Worm (Caenorhabditis elegans) whole organism, late embryonic: ENCODE data around the gene C10B5.3.

Source experiments
- C08G9.2 ChIP-seq: sonication (generic microtip); optimal IDR thresholded peaks from 2 replicates; lab custom pipeline; 2016; ENCODE audit warnings: mild to moderate bottlenecking, missing genetic modification characterization, moderate library complexity, missing compliant biosample characterization
- C38D4.7 ChIP-seq: fragments of 200-800 bp; sonication (Bioruptor generic); optimal IDR thresholded peaks from 2 replicates; lab custom pipeline; 2018; ENCODE audit warnings: mild to moderate bottlenecking, missing genetic modification characterization, moderate library complexity, missing compliant biosample characterization
- F13H6.1 ChIP-seq: sonication (generic microtip); optimal IDR thresholded peaks from 2 replicates; lab custom pipeline; 2016; ENCODE audit warnings: missing genetic modification characterization, missing compliant biosample characterization
- K02D7.2 ChIP-seq: sonication (generic microtip); optimal IDR thresholded peaks from 2 replicates; lab custom pipeline; 2017; ENCODE audit warnings: mild to moderate bottlenecking, missing genetic modification characterization, missing compliant biosample characterization
- K09A11.1 ChIP-seq: sonication (generic microtip); optimal IDR thresholded peaks from 2 replicates; lab custom pipeline; 2017; ENCODE audit warnings: antibody characterized with exemption, mild to moderate bottlenecking, missing genetic modification characterization, missing compliant biosample characterization; ENCODE audit not compliant: insufficient read depth
- T23F11.4 ChIP-seq: fragments of 200-800 bp; sonication (Bioruptor generic); optimal IDR thresholded peaks from 2 replicates; lab custom pipeline; 2018; ENCODE audit warnings: mild to moderate bottlenecking, missing genetic modification characterization, missing compliant biosample characterization
- Y22D7AL.16 ChIP-seq: sonication (generic microtip); optimal IDR thresholded peaks from 2 replicates; lab custom pipeline; 2016; ENCODE audit warnings: missing genetic modification characterization, missing compliant biosample characterization
- ahr-1 ChIP-seq: sonication (generic microtip); optimal IDR thresholded peaks from 2 replicates; lab custom pipeline; 2016; ENCODE audit warnings: missing genetic modification characterization, missing compliant biosample characterization
- ama-1 ChIP-seq: fragments of 150-350 bp; optimal IDR thresholded peaks from 2 replicates; lab custom pipeline; 2014
- ceh-14 ChIP-seq: sonication (generic microtip); optimal IDR thresholded peaks from 2 replicates; lab custom pipeline; 2016; ENCODE audit warnings: missing genotype, missing genetic modification characterization, missing compliant biosample characterization
- ceh-18 ChIP-seq: sonication (generic microtip); optimal IDR thresholded peaks from 2 replicates; lab custom pipeline; 2016; ENCODE audit warnings: missing genetic modification characterization, missing compliant biosample characterization
- ceh-19 ChIP-seq: fragments of 200-800 bp; sonication (Bioruptor generic); optimal IDR thresholded peaks from 2 replicates; lab custom pipeline; 2018; ENCODE audit warnings: mild to moderate bottlenecking, missing genetic modification characterization, missing compliant biosample characterization
- ceh-2 ChIP-seq: sonication (generic microtip); optimal IDR thresholded peaks from 2 replicates; lab custom pipeline; 2016; ENCODE audit warnings: missing genotype, missing genetic modification characterization, missing compliant biosample characterization
- ceh-22 ChIP-seq: sonication (generic microtip); optimal IDR thresholded peaks from 2 replicates; lab custom pipeline; 2017; ENCODE audit warnings: missing biosample characterization, missing genetic modification characterization
- ceh-24 ChIP-seq: sonication (generic microtip); optimal IDR thresholded peaks from 2 replicates; lab custom pipeline; 2016; ENCODE audit warnings: mild to moderate bottlenecking, missing genetic modification characterization, missing compliant biosample characterization
- ceh-31 ChIP-seq: sonication (generic microtip); optimal IDR thresholded peaks from 2 replicates; lab custom pipeline; 2016; ENCODE audit warnings: missing genetic modification characterization, missing compliant biosample characterization
- ceh-34 ChIP-seq: sonication (generic microtip); optimal IDR thresholded peaks from 2 replicates; lab custom pipeline; 2016; ENCODE audit warnings: mild to moderate bottlenecking, missing genetic modification characterization, missing compliant biosample characterization
- ceh-45 ChIP-seq: fragments of 200-800 bp; sonication (Bioruptor generic); IDR thresholded peaks from 2 replicates; pipeline ENCODE4 v1.3.6; 2022; ENCODE audit warnings: missing genetic modification reagents, missing genetic modification characterization, missing compliant biosample characterization
- ceh-48 ChIP-seq: sonication (generic microtip); optimal IDR thresholded peaks from 2 replicates; lab custom pipeline; 2016; ENCODE audit warnings: missing genetic modification characterization, inconsistent platforms, missing compliant biosample characterization
- ceh-6 ChIP-seq: fragments of 200-800 bp; sonication (Bioruptor generic); optimal IDR thresholded peaks from 2 replicates; lab custom pipeline; 2018; ENCODE audit warnings: mild to moderate bottlenecking, missing genetic modification characterization, missing compliant biosample characterization
- ceh-9 ChIP-seq: sonication (generic microtip); optimal IDR thresholded peaks from 2 replicates; lab custom pipeline; 2016; ENCODE audit warnings: mild to moderate bottlenecking, missing genetic modification characterization, inconsistent platforms, missing compliant biosample characterization
- dmd-4 ChIP-seq: sonication (generic microtip); optimal IDR thresholded peaks from 2 replicates; lab custom pipeline; 2016; ENCODE audit warnings: borderline replicate concordance, missing genetic modification characterization, missing compliant biosample characterization
- dve-1 ChIP-seq: sonication (generic microtip); optimal IDR thresholded peaks from 2 replicates; lab custom pipeline; 2017; ENCODE audit warnings: antibody characterized with exemption, mild to moderate bottlenecking, missing genetic modification characterization, missing compliant biosample characterization
- elt-4 ChIP-seq: sonication (generic microtip); optimal IDR thresholded peaks from 2 replicates; lab custom pipeline; 2016; ENCODE audit warnings: missing genetic modification characterization, missing compliant biosample characterization
- ets-4 ChIP-seq: sonication (generic microtip); optimal IDR thresholded peaks from 2 replicates; lab custom pipeline; 2016; ENCODE audit warnings: missing genetic modification characterization, missing compliant biosample characterization
- eyg-1 ChIP-seq: sonication (generic microtip); optimal IDR thresholded peaks from 2 replicates; lab custom pipeline; 2016; ENCODE audit warnings: missing genotype, missing genetic modification characterization, missing compliant biosample characterization
- fax-1 ChIP-seq: sonication (generic microtip); optimal IDR thresholded peaks from 2 replicates; lab custom pipeline; 2016; ENCODE audit warnings: missing genotype, missing genetic modification characterization, missing compliant biosample characterization
- fkh-10 ChIP-seq: fragments of 150-350 bp; optimal IDR thresholded peaks from 2 replicates; lab custom pipeline; 2014; ENCODE audit warnings: missing biosample characterization, missing genetic modification reagents, missing genetic modification characterization
- fkh-6 ChIP-seq: sonication (generic microtip); optimal IDR thresholded peaks from 2 replicates; lab custom pipeline; 2016; ENCODE audit warnings: missing genetic modification characterization, missing compliant biosample characterization
- gmeb-2 ChIP-seq: sonication (generic microtip); optimal IDR thresholded peaks from 2 replicates; lab custom pipeline; 2016; ENCODE audit warnings: missing genetic modification characterization, inconsistent platforms, missing compliant biosample characterization
- hlh-15 ChIP-seq: sonication (generic microtip); optimal IDR thresholded peaks from 2 replicates; lab custom pipeline; 2016; ENCODE audit warnings: missing genetic modification characterization, missing compliant biosample characterization
- hlh-30 ChIP-seq: sonication (generic microtip); optimal IDR thresholded peaks from 2 replicates; lab custom pipeline; 2017; ENCODE audit warnings: antibody characterized with exemption, missing genetic modification characterization, missing compliant biosample characterization; ENCODE audit not compliant: insufficient read depth
- hlh-6 ChIP-seq: sonication (generic microtip); optimal IDR thresholded peaks from 2 replicates; lab custom pipeline; 2016; ENCODE audit warnings: missing genotype, missing genetic modification characterization, missing compliant biosample characterization
- lim-6 ChIP-seq: sonication (generic microtip); optimal IDR thresholded peaks from 2 replicates; lab custom pipeline; 2016; ENCODE audit warnings: missing genetic modification characterization, missing compliant biosample characterization
- lin-11 ChIP-seq: fragments of 200-800 bp; sonication (Bioruptor generic); optimal IDR thresholded peaks from 2 replicates; lab custom pipeline; 2018; ENCODE audit warnings: mild to moderate bottlenecking, missing genetic modification characterization, missing compliant biosample characterization
- nfya-1 ChIP-seq: sonication (generic microtip); optimal IDR thresholded peaks from 2 replicates; lab custom pipeline; 2017; ENCODE audit warnings: missing genetic modification characterization, mild to moderate bottlenecking, missing compliant biosample characterization, antibody characterized with exemption, moderate library complexity
- nhr-11 ChIP-seq: fragments of 150-350 bp; optimal IDR thresholded peaks from 2 replicates; lab custom pipeline; 2014; ENCODE audit warnings: missing biosample characterization, missing genetic modification characterization
- npax-4 ChIP-seq: sonication (generic microtip); optimal IDR thresholded peaks from 2 replicates; lab custom pipeline; 2016; ENCODE audit warnings: missing genetic modification characterization, missing compliant biosample characterization
- pag-3 ChIP-seq: sonication (generic microtip); optimal IDR thresholded peaks from 2 replicates; lab custom pipeline; 2016; ENCODE audit warnings: missing compliant biosample characterization, missing genetic modification characterization, borderline replicate concordance
- pax-1 ChIP-seq: fragments of 150-350 bp; optimal IDR thresholded peaks from 2 replicates; lab custom pipeline; 2014; ENCODE audit warnings: missing biosample characterization, missing genetic modification characterization
- pha-2 ChIP-seq: sonication (generic microtip); optimal IDR thresholded peaks from 2 replicates; lab custom pipeline; 2017; ENCODE audit warnings: mild to moderate bottlenecking, missing genetic modification characterization, missing compliant biosample characterization
- pros-1 ChIP-seq: fragments of 150-350 bp; optimal IDR thresholded peaks from 2 replicates; lab custom pipeline; 2014; ENCODE audit warnings: missing biosample characterization, missing genetic modification reagents, missing genetic modification characterization
- ref-2 ChIP-seq: sonication (generic microtip); optimal IDR thresholded peaks from 2 replicates; lab custom pipeline; 2016; ENCODE audit warnings: missing genetic modification characterization, missing compliant biosample characterization
- rnt-1 ChIP-seq: sonication (generic microtip); optimal IDR thresholded peaks from 2 replicates; lab custom pipeline; 2016; ENCODE audit warnings: missing genetic modification characterization, missing compliant biosample characterization
- sdc-2 ChIP-seq: sonication (generic microtip); optimal IDR thresholded peaks from 2 replicates; lab custom pipeline; 2016; ENCODE audit warnings: missing genotype, missing genetic modification characterization, missing compliant biosample characterization
- syd-9 ChIP-seq: sonication (generic microtip); optimal IDR thresholded peaks from 2 replicates; lab custom pipeline; 2016; ENCODE audit warnings: mild to moderate bottlenecking, missing genetic modification characterization, moderate library complexity, missing compliant biosample characterization
- tbx-2 ChIP-seq: sonication (generic microtip); optimal IDR thresholded peaks from 2 replicates; lab custom pipeline; 2016; ENCODE audit warnings: missing genetic modification characterization, missing compliant biosample characterization
- tbx-7 ChIP-seq: sonication (generic microtip); optimal IDR thresholded peaks from 2 replicates; lab custom pipeline; 2016; ENCODE audit warnings: missing genotype, missing genetic modification characterization, missing compliant biosample characterization
- ttx-3 ChIP-seq: sonication (generic microtip); optimal IDR thresholded peaks from 2 replicates; lab custom pipeline; 2016; ENCODE audit warnings: missing genetic modification reagents, missing genetic modification characterization, missing compliant biosample characterization
- unc-3 ChIP-seq, 2 experiments: fragments of 200-800 bp in 1 of 2; sonication (Bioruptor generic) in 1 of 2; sonication (generic microtip) in 1 of 2; conservative IDR thresholded peaks in 1 of 2; optimal IDR thresholded peaks in 1 of 2; 2 replicates each; pipeline versions ENCODE4 v1.3.6 to Lab custom; 2016 to 2022; ENCODE audit warnings: missing compliant biosample characterization in 2 of 2, missing genetic modification characterization in 2 of 2, missing genetic modification reagents in 1 of 2
- unc-42 ChIP-seq: sonication (generic microtip); optimal IDR thresholded peaks from 2 replicates; lab custom pipeline; 2016; ENCODE audit warnings: missing genotype, missing genetic modification characterization, missing compliant biosample characterization
- unc-55 ChIP-seq: sonication (generic microtip); optimal IDR thresholded peaks from 2 replicates; lab custom pipeline; 2017; ENCODE audit warnings: missing biosample characterization, missing genetic modification reagents, missing genetic modification characterization
- unc-86 ChIP-seq: sonication (generic microtip); optimal IDR thresholded peaks from 2 replicates; lab custom pipeline; 2016; ENCODE audit warnings: missing genetic modification characterization, missing compliant biosample characterization

The C10B5.3 gene

DNA sequence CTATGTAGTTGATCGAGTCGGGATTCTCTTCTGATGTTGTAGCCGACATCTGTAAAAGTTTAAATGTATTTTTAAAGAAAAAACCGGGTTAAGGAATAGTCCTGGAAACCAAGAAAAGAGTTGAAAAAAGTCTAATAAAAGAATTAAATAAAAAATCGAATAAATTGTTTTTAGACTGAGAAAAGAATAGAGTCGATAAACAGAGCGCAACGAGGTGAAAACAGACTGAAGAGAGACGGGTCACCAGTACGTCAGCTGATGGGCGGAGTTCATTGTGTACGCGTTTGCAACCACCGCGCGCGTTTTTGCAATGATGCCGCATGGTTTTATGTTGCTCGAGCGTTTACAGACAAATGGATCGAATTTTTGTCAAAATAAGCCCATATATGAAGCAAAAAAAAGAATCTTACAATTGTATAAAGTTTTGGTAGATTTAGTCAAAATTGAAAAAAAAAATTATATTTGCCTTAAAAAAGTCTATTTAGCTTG is 43.3 kb upstream of the C10B5.3 start, which contains the start of gene atg-18:
Gene atg-18, minus strand, starts transcription at position 51 of the 489 bp plus-strand sequence.
- no peak for TF ChIP-seq syd-9 (tag; lab: Kevin White, UChicago)
- TF ChIP-seq fkh-10 (GFP tag; lab: Kevin White, UChicago) = peak; percentile 19
- TF ChIP-seq npax-4 (tag; lab: Kevin White, UChicago) = no peak
- TF ChIP-seq F13H6.1 (tag; lab: Kevin White, UChicago) = peak; percentile 55
- no peak for TF ChIP-seq ceh-9 (tag; lab: Kevin White, UChicago)
- peak; percentile 95 for TF ChIP-seq hlh-30 (tag; lab: Kevin White, UChicago)
- no peak for TF ChIP-seq ceh-22 (tag; lab: Kevin White, UChicago)
- TF ChIP-seq rnt-1 = peak; percentile 41
- TF ChIP-seq dmd-4 (tag; lab: Kevin White, UChicago) = no peak
- peak; percentile 51 for TF ChIP-seq ceh-14
- TF ChIP-seq eyg-1 (tag; lab: Kevin White, UChicago) = no peak
- TF ChIP-seq T23F11.4 = no peak
- TF ChIP-seq unc-55 (GFP tag; lab: Kevin White, UChicago) = no peak
- TF ChIP-seq pag-3 (tag; lab: Kevin White, UChicago) = no peak
- TF ChIP-seq pha-2 (tag; lab: Kevin White, UChicago) = peak; percentile 14
- TF ChIP-seq tbx-2 (tag; lab: Kevin White, UChicago) = peak; percentile 82
- TF ChIP-seq pax-1 (tag; lab: Kevin White, UChicago) = no peak
- TF ChIP-seq ceh-6 = no peak
- peak; percentile 68 for TF ChIP-seq nfya-1 (tag; lab: Kevin White, UChicago)
- peak; percentile 80 for TF ChIP-seq K09A11.1 (tag; lab: Kevin White, UChicago)
- peak; percentile 32 for TF ChIP-seq hlh-15
- TF ChIP-seq dve-1 = no peak
- peak; percentile 26 for TF ChIP-seq lin-11 (tag; lab: Kevin White, UChicago)
- peak; percentile 25 for TF ChIP-seq ets-4 (tag; lab: Kevin White, UChicago)
- TF ChIP-seq ceh-2 = peak; percentile 68
- peak; percentile 21 for TF ChIP-seq sdc-2
- no peak for TF ChIP-seq ahr-1 (tag; lab: Kevin White, UChicago)
- no peak for TF ChIP-seq ceh-48 (tag; lab: Kevin White, UChicago)
- no peak for TF ChIP-seq unc-3 (GFP tag; conservative IDR thresholded peaks at IDR 0.05; lab: Robert Waterston, UW)
- peak; percentile 63 for TF ChIP-seq unc-3 (tag; optimal IDR thresholded peaks at IDR 0.05; lab: Kevin White, UChicago)
- TF ChIP-seq Y22D7AL.16 (tag; lab: Kevin White, UChicago) = no peak
- TF ChIP-seq ceh-31 (tag; lab: Kevin White, UChicago) = peak; percentile 81
- peak; percentile 50 for TF ChIP-seq fax-1 (tag; lab: Kevin White, UChicago)
- TF ChIP-seq ama-1 = no peak
- no peak for TF ChIP-seq lim-6
- no peak for TF ChIP-seq elt-4
- peak; percentile 2 for TF ChIP-seq tbx-7 (tag; lab: Kevin White, UChicago)
- TF ChIP-seq unc-86 (tag; lab: Kevin White, UChicago) = peak; percentile 63
- TF ChIP-seq ceh-24 = no peak
- TF ChIP-seq nhr-11 = no peak
- peak; percentile 39 for TF ChIP-seq C38D4.7 (GFP tag; lab: Kevin White, UChicago)
- no peak for TF ChIP-seq pros-1 (tag; lab: Kevin White, UChicago)
- peak; percentile 37 for TF ChIP-seq hlh-6 (tag; lab: Kevin White, UChicago)
- no peak for TF ChIP-seq ceh-45 (GFP tag; lab: Robert Waterston, UW)
- peak; percentile 36 for TF ChIP-seq K02D7.2
- peak; percentile 49 for TF ChIP-seq unc-42 (tag; lab: Kevin White, UChicago)
- no peak for TF ChIP-seq C08G9.2 (tag; lab: Kevin White, UChicago)
- peak; percentile 62 for TF ChIP-seq ceh-19 (GFP tag; lab: Kevin White, UChicago)
- peak; percentile 38 for TF ChIP-seq ceh-18
- TF ChIP-seq ttx-3 (tag; lab: Kevin White, UChicago) = peak; percentile 65
- no peak for TF ChIP-seq ref-2 (tag; lab: Kevin White, UChicago)
- peak; percentile 17 for TF ChIP-seq fkh-6 (tag; lab: Kevin White, UChicago)
- TF ChIP-seq gmeb-2 = peak; percentile 43
- TF ChIP-seq ceh-34 = peak; percentile 86
